Worm (Caenorhabditis elegans) whole organism, late embryonic: ENCODE measurements around the gene dhs-18.

Source experiments
- C08G9.2 ChIP-seq: sonication (generic microtip); optimal IDR thresholded peaks from 2 replicates; lab custom pipeline; 2016; ENCODE audit warnings: mild to moderate bottlenecking, missing genetic modification characterization, moderate library complexity, missing compliant biosample characterization
- C38D4.7 ChIP-seq: fragments of 200-800 bp; sonication (Bioruptor generic); optimal IDR thresholded peaks from 2 replicates; lab custom pipeline; 2018; ENCODE audit warnings: mild to moderate bottlenecking, missing genetic modification characterization, moderate library complexity, missing compliant biosample characterization
- F13H6.1 ChIP-seq: sonication (generic microtip); optimal IDR thresholded peaks from 2 replicates; lab custom pipeline; 2016; ENCODE audit warnings: missing genetic modification characterization, missing compliant biosample characterization
- K02D7.2 ChIP-seq: sonication (generic microtip); optimal IDR thresholded peaks from 2 replicates; lab custom pipeline; 2017; ENCODE audit warnings: mild to moderate bottlenecking, missing genetic modification characterization, missing compliant biosample characterization
- K09A11.1 ChIP-seq: sonication (generic microtip); optimal IDR thresholded peaks from 2 replicates; lab custom pipeline; 2017; ENCODE audit warnings: antibody characterized with exemption, mild to moderate bottlenecking, missing genetic modification characterization, missing compliant biosample characterization; ENCODE audit not compliant: insufficient read depth
- Y22D7AL.16 ChIP-seq: sonication (generic microtip); optimal IDR thresholded peaks from 2 replicates; lab custom pipeline; 2016; ENCODE audit warnings: missing genetic modification characterization, missing compliant biosample characterization
- ceh-18 ChIP-seq: sonication (generic microtip); optimal IDR thresholded peaks from 2 replicates; lab custom pipeline; 2016; ENCODE audit warnings: missing genetic modification characterization, missing compliant biosample characterization
- ceh-19 ChIP-seq: fragments of 200-800 bp; sonication (Bioruptor generic); optimal IDR thresholded peaks from 2 replicates; lab custom pipeline; 2018; ENCODE audit warnings: mild to moderate bottlenecking, missing genetic modification characterization, missing compliant biosample characterization
- ceh-2 ChIP-seq: sonication (generic microtip); optimal IDR thresholded peaks from 2 replicates; lab custom pipeline; 2016; ENCODE audit warnings: missing genotype, missing genetic modification characterization, missing compliant biosample characterization
- ceh-22 ChIP-seq: sonication (generic microtip); optimal IDR thresholded peaks from 2 replicates; lab custom pipeline; 2017; ENCODE audit warnings: missing biosample characterization, missing genetic modification characterization
- ceh-24 ChIP-seq: sonication (generic microtip); optimal IDR thresholded peaks from 2 replicates; lab custom pipeline; 2016; ENCODE audit warnings: mild to moderate bottlenecking, missing genetic modification characterization, missing compliant biosample characterization
- ceh-30 ChIP-seq: fragments of 150-350 bp; optimal IDR thresholded peaks from 2 replicates; lab custom pipeline; 2014; ENCODE audit warnings: missing biosample characterization, missing genetic modification characterization
- ceh-31 ChIP-seq: sonication (generic microtip); optimal IDR thresholded peaks from 2 replicates; lab custom pipeline; 2016; ENCODE audit warnings: missing genetic modification characterization, missing compliant biosample characterization
- ceh-34 ChIP-seq: sonication (generic microtip); optimal IDR thresholded peaks from 2 replicates; lab custom pipeline; 2016; ENCODE audit warnings: mild to moderate bottlenecking, missing genetic modification characterization, missing compliant biosample characterization
- ceh-45 ChIP-seq: fragments of 200-800 bp; sonication (Bioruptor generic); IDR thresholded peaks from 2 replicates; pipeline ENCODE4 v1.3.6; 2022; ENCODE audit warnings: missing genetic modification reagents, missing genetic modification characterization, missing compliant biosample characterization
- ceh-48 ChIP-seq: sonication (generic microtip); optimal IDR thresholded peaks from 2 replicates; lab custom pipeline; 2016; ENCODE audit warnings: missing genetic modification characterization, inconsistent platforms, missing compliant biosample characterization
- ceh-6 ChIP-seq: fragments of 200-800 bp; sonication (Bioruptor generic); optimal IDR thresholded peaks from 2 replicates; lab custom pipeline; 2018; ENCODE audit warnings: mild to moderate bottlenecking, missing genetic modification characterization, missing compliant biosample characterization
- ceh-9 ChIP-seq: sonication (generic microtip); optimal IDR thresholded peaks from 2 replicates; lab custom pipeline; 2016; ENCODE audit warnings: mild to moderate bottlenecking, missing genetic modification characterization, inconsistent platforms, missing compliant biosample characterization
- dmd-4 ChIP-seq: sonication (generic microtip); optimal IDR thresholded peaks from 2 replicates; lab custom pipeline; 2016; ENCODE audit warnings: borderline replicate concordance, missing genetic modification characterization, missing compliant biosample characterization
- dve-1 ChIP-seq: sonication (generic microtip); optimal IDR thresholded peaks from 2 replicates; lab custom pipeline; 2017; ENCODE audit warnings: antibody characterized with exemption, mild to moderate bottlenecking, missing genetic modification characterization, missing compliant biosample characterization
- elt-4 ChIP-seq: sonication (generic microtip); optimal IDR thresholded peaks from 2 replicates; lab custom pipeline; 2016; ENCODE audit warnings: missing genetic modification characterization, missing compliant biosample characterization
- ets-4 ChIP-seq: sonication (generic microtip); optimal IDR thresholded peaks from 2 replicates; lab custom pipeline; 2016; ENCODE audit warnings: missing genetic modification characterization, missing compliant biosample characterization
- eyg-1 ChIP-seq: sonication (generic microtip); optimal IDR thresholded peaks from 2 replicates; lab custom pipeline; 2016; ENCODE audit warnings: missing genotype, missing genetic modification characterization, missing compliant biosample characterization
- fax-1 ChIP-seq: sonication (generic microtip); optimal IDR thresholded peaks from 2 replicates; lab custom pipeline; 2016; ENCODE audit warnings: missing genotype, missing genetic modification characterization, missing compliant biosample characterization
- fkh-6 ChIP-seq: sonication (generic microtip); optimal IDR thresholded peaks from 2 replicates; lab custom pipeline; 2016; ENCODE audit warnings: missing genetic modification characterization, missing compliant biosample characterization
- hlh-13 ChIP-seq: fragments of 200-800 bp; sonication (Bioruptor generic); optimal IDR thresholded peaks from 2 replicates; lab custom pipeline; 2018; ENCODE audit warnings: mild to moderate bottlenecking, missing genetic modification characterization, missing compliant biosample characterization
- hlh-30 ChIP-seq: sonication (generic microtip); optimal IDR thresholded peaks from 2 replicates; lab custom pipeline; 2017; ENCODE audit warnings: antibody characterized with exemption, missing genetic modification characterization, missing compliant biosample characterization; ENCODE audit not compliant: insufficient read depth
- hlh-6 ChIP-seq: sonication (generic microtip); optimal IDR thresholded peaks from 2 replicates; lab custom pipeline; 2016; ENCODE audit warnings: missing genotype, missing genetic modification characterization, missing compliant biosample characterization
- hlh-8 ChIP-seq: sonication (generic microtip); optimal IDR thresholded peaks from 2 replicates; lab custom pipeline; 2016; ENCODE audit warnings: missing genotype, missing genetic modification characterization, missing compliant biosample characterization
- lin-11 ChIP-seq: fragments of 200-800 bp; sonication (Bioruptor generic); optimal IDR thresholded peaks from 2 replicates; lab custom pipeline; 2018; ENCODE audit warnings: mild to moderate bottlenecking, missing genetic modification characterization, missing compliant biosample characterization
- madf-2 ChIP-seq: sonication (generic microtip); optimal IDR thresholded peaks from 2 replicates; lab custom pipeline; 2017; ENCODE audit warnings: missing genetic modification characterization, missing compliant biosample characterization
- mec-3 ChIP-seq: sonication (generic microtip); optimal IDR thresholded peaks from 2 replicates; lab custom pipeline; 2016; ENCODE audit warnings: borderline replicate concordance, missing genetic modification characterization, missing compliant biosample characterization
- nfya-1 ChIP-seq: sonication (generic microtip); optimal IDR thresholded peaks from 2 replicates; lab custom pipeline; 2017; ENCODE audit warnings: missing genetic modification characterization, mild to moderate bottlenecking, missing compliant biosample characterization, antibody characterized with exemption, moderate library complexity
- npax-4 ChIP-seq: sonication (generic microtip); optimal IDR thresholded peaks from 2 replicates; lab custom pipeline; 2016; ENCODE audit warnings: missing genetic modification characterization, missing compliant biosample characterization
- pag-3 ChIP-seq: sonication (generic microtip); optimal IDR thresholded peaks from 2 replicates; lab custom pipeline; 2016; ENCODE audit warnings: missing compliant biosample characterization, missing genetic modification characterization, borderline replicate concordance
- pat-9 ChIP-seq: fragments of 200-800 bp; sonication (Bioruptor generic); optimal IDR thresholded peaks from 2 replicates; lab custom pipeline; 2018; ENCODE audit warnings: mild to moderate bottlenecking, missing genetic modification characterization, moderate library complexity, missing compliant biosample characterization
- pha-2 ChIP-seq: sonication (generic microtip); optimal IDR thresholded peaks from 2 replicates; lab custom pipeline; 2017; ENCODE audit warnings: mild to moderate bottlenecking, missing genetic modification characterization, missing compliant biosample characterization
- pha-4 ChIP-seq: fragments of 150-350 bp; optimal IDR thresholded peaks from 2 replicates; lab custom pipeline; 2018; ENCODE audit warnings: missing biosample characterization, missing genetic modification reagents, missing genetic modification characterization
- pros-1 ChIP-seq: fragments of 150-350 bp; optimal IDR thresholded peaks from 2 replicates; lab custom pipeline; 2014; ENCODE audit warnings: missing biosample characterization, missing genetic modification reagents, missing genetic modification characterization
- sdc-2 ChIP-seq: sonication (generic microtip); optimal IDR thresholded peaks from 2 replicates; lab custom pipeline; 2016; ENCODE audit warnings: missing genotype, missing genetic modification characterization, missing compliant biosample characterization
- sox-2 ChIP-seq: fragments of 200-800 bp; sonication (Bioruptor generic); IDR thresholded peaks from 2 replicates; pipeline ENCODE4 v1.3.6; 2022; ENCODE audit warnings: missing genetic modification reagents, missing genetic modification characterization, missing compliant biosample characterization
- sox-4 ChIP-seq: sonication (generic microtip); optimal IDR thresholded peaks from 2 replicates; lab custom pipeline; 2017; ENCODE audit warnings: mild to moderate bottlenecking, missing genetic modification characterization, inconsistent platforms, missing compliant biosample characterization
- syd-9 ChIP-seq: sonication (generic microtip); optimal IDR thresholded peaks from 2 replicates; lab custom pipeline; 2016; ENCODE audit warnings: mild to moderate bottlenecking, missing genetic modification characterization, moderate library complexity, missing compliant biosample characterization
- tbx-2 ChIP-seq: sonication (generic microtip); optimal IDR thresholded peaks from 2 replicates; lab custom pipeline; 2016; ENCODE audit warnings: missing genetic modification characterization, missing compliant biosample characterization
- ttx-3 ChIP-seq: sonication (generic microtip); optimal IDR thresholded peaks from 2 replicates; lab custom pipeline; 2016; ENCODE audit warnings: missing genetic modification reagents, missing genetic modification characterization, missing compliant biosample characterization
- unc-55 ChIP-seq: sonication (generic microtip); optimal IDR thresholded peaks from 2 replicates; lab custom pipeline; 2017; ENCODE audit warnings: missing biosample characterization, missing genetic modification reagents, missing genetic modification characterization
- unc-86 ChIP-seq: sonication (generic microtip); optimal IDR thresholded peaks from 2 replicates; lab custom pipeline; 2016; ENCODE audit warnings: missing genetic modification characterization, missing compliant biosample characterization
- zip-5 ChIP-seq: sonication (generic microtip); optimal IDR thresholded peaks from 2 replicates; lab custom pipeline; 2016; ENCODE audit warnings: missing genetic modification characterization, missing compliant biosample characterization
- ztf-16 ChIP-seq: sonication (generic microtip); optimal IDR thresholded peaks from 2 replicates; lab custom pipeline; 2017; ENCODE audit warnings: missing genetic modification characterization, missing compliant biosample characterization

Gene dhs-18

DNA sequence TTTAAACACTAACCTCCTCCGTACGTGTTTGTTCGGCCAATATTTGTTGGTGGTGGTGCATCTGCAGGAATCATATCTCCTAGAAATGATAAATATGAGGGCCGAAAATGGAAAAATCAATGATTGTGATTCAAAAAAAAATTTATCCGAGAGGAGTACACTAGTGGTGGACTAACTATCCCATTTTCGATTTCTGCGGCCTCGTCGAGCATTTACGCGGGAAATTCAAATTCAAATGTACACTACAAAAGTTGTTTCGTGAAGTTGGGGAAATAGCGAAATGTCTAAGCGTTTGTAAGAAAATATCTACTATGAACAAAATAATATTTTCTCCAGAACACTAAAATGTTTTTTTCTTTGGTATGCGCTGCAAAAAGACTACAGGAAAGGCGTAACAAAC is 17.3 kb downstream of the dhs-18 start (continued):
- no peak for TF ChIP-seq ceh-9 (tag; lab: Kevin White, UChicago)
- no peak for TF ChIP-seq unc-86
- no peak for TF ChIP-seq ceh-24 (tag; lab: Kevin White, UChicago)
- TF ChIP-seq K02D7.2: no peak
- TF ChIP-seq ceh-19 (GFP tag; lab: Kevin White, UChicago): no peak
- TF ChIP-seq ceh-34: peak; percentile 47
- TF ChIP-seq ceh-6 (GFP tag; lab: Kevin White, UChicago): peak; percentile 39
- peak; percentile 3 for TF ChIP-seq ttx-3
- TF ChIP-seq tbx-2 (tag; lab: Kevin White, UChicago): peak; percentile 87
- TF ChIP-seq hlh-6 (tag; lab: Kevin White, UChicago): peak; percentile 59
- TF ChIP-seq pros-1 (tag; lab: Kevin White, UChicago): no peak
- TF ChIP-seq fkh-6: peak; percentile 63
- no peak for TF ChIP-seq ceh-22 (tag; lab: Kevin White, UChicago)
- peak; percentile 86 for TF ChIP-seq ceh-2 (tag; lab: Kevin White, UChicago)
- peak; percentile 52 for TF ChIP-seq ceh-48
- TF ChIP-seq hlh-8 (tag; lab: Kevin White, UChicago): peak; percentile 68
- TF ChIP-seq C08G9.2 (tag; lab: Kevin White, UChicago): peak; percentile 96
- no peak for TF ChIP-seq hlh-13 (GFP tag; lab: Kevin White, UChicago)
- TF ChIP-seq mec-3 (tag; lab: Kevin White, UChicago): peak; percentile 71
- no peak for TF ChIP-seq K09A11.1 (tag; lab: Kevin White, UChicago)
- TF ChIP-seq Y22D7AL.16 (tag; lab: Kevin White, UChicago): no peak
- no peak for TF ChIP-seq sox-4 (tag; lab: Kevin White, UChicago)
- no peak for TF ChIP-seq ceh-30
- no peak for TF ChIP-seq hlh-30 (tag; lab: Kevin White, UChicago)
- TF ChIP-seq sox-2 (GFP tag; lab: Robert Waterston, UW): no peak
- no peak for TF ChIP-seq pat-9 (tag; lab: Kevin White, UChicago)
- no peak for TF ChIP-seq lin-11
- TF ChIP-seq elt-4 (tag; lab: Kevin White, UChicago): no peak
- no peak for TF ChIP-seq pha-2 (tag; lab: Kevin White, UChicago)
- TF ChIP-seq pag-3 (tag; lab: Kevin White, UChicago): no peak
- no peak for TF ChIP-seq C38D4.7
- peak; percentile 89 for TF ChIP-seq ets-4 (tag; lab: Kevin White, UChicago)
- no peak for TF ChIP-seq pha-4 (tag; lab: Kevin White, UChicago)
- TF ChIP-seq zip-5: peak; percentile 87
- TF ChIP-seq ceh-18 (tag; lab: Kevin White, UChicago): no peak
- TF ChIP-seq ceh-31: peak; percentile 94
- TF ChIP-seq fax-1 (tag; lab: Kevin White, UChicago): peak; percentile 40
- TF ChIP-seq ztf-16 (tag; lab: Kevin White, UChicago): peak; percentile 50
- no peak for TF ChIP-seq unc-55 (GFP tag; lab: Kevin White, UChicago)
- TF ChIP-seq nfya-1 (tag; lab: Kevin White, UChicago): peak; percentile 13
- TF ChIP-seq syd-9 (tag; lab: Kevin White, UChicago): no peak
- TF ChIP-seq dve-1 (tag; lab: Kevin White, UChicago): no peak
- TF ChIP-seq F13H6.1 (tag; lab: Kevin White, UChicago): peak; percentile 71
- peak; percentile 8 for TF ChIP-seq sdc-2 (tag; lab: Kevin White, UChicago)
- no peak for TF ChIP-seq ceh-45
- peak; percentile 17 for TF ChIP-seq eyg-1 (tag; lab: Kevin White, UChicago)
- no peak for TF ChIP-seq npax-4 (tag; lab: Kevin White, UChicago)
- peak; percentile 35 for TF ChIP-seq madf-2 (tag; lab: Kevin White, UChicago)
- peak; percentile 56 for TF ChIP-seq dmd-4
- TF ChIP-seq, all 69 proteins: peak for 31
